Fruit fly (Drosophila melanogaster): ENCODE results near the gene CG2701.

CG2701 gene

DNA sequence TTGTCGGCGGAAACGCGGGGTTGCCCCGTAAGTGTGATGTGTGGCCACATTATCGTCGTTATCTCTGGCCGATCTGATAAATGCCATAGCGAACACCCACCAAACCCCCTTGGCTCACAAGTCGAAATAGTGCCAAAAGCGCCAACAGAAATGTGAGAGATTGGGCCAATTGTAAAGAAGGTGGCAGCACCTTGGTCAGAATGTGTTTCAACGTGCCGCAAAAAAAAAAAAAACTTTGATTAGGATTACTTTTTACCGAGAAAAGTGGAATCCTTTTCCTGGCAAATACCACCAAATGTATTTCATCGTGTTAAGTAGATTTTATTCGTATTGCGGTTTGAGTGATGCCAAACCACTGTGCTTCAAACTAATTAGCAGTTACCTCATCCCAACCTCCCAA, 22.9 kb upstream of the CG2701 start (continued):
- no peak for TF ChIP-seq CG8319 (GFP tag; optimal IDR thresholded peaks at IDR 0.05)
- TF ChIP-seq Hr39 (GFP tag; optimal IDR thresholded peaks at IDR 0.05): peak; percentile 61
- peak; percentile 31 for TF ChIP-seq topi (GFP tag; optimal IDR thresholded peaks at IDR 0.05)
- peak; percentile 50 for TF ChIP-seq Hr4 (GFP tag; optimal IDR thresholded peaks at IDR 0.05)
- peak; percentile 68 for TF ChIP-seq Eip78C (GFP tag)
- TF ChIP-seq CG32006 (GFP tag; optimal IDR thresholded peaks at IDR 0.05): peak; percentile 48
- no peak for TF ChIP-seq dac (GFP tag; optimal IDR thresholded peaks at IDR 0.05)

- TF ChIP-seq Smox (GFP tag; optimal IDR thresholded peaks at IDR 0.05): no peak
- no peak for TF ChIP-seq CG7368 (GFP tag; optimal IDR thresholded peaks at IDR 0.05)
- TF ChIP-seq Sox102F (GFP tag; optimal IDR thresholded peaks at IDR 0.05): no peak
- TF ChIP-seq CG11294 (GFP tag; IDR thresholded peaks at IDR 0.05): no peak
- peak; percentile 53 for TF ChIP-seq CG6808 (GFP tag; optimal IDR thresholded peaks at IDR 0.05)
- TF ChIP-seq acj6 (GFP tag; optimal IDR thresholded peaks at IDR 0.05): no peak
- no peak for TF ChIP-seq CG1621 (tag; optimal IDR thresholded peaks at IDR 0.05)
- TF ChIP-seq Ets21C (GFP tag; optimal IDR thresholded peaks at IDR 0.05): no peak
- no peak for TF ChIP-seq cyc (GFP tag; optimal IDR thresholded peaks at IDR 0.05)
- no peak for TF ChIP-seq Eip93F (GFP tag; optimal IDR thresholded peaks at IDR 0.05)
- no peak for TF ChIP-seq svp (GFP tag)
- peak; percentile 68; the same call in 2 of the 3 replicates for TF ChIP-seq CG6163 (GFP tag; IDR thresholded peaks at IDR 0.05)
- peak; percentile 1 for TF ChIP-seq dsx (GFP tag; optimal IDR thresholded peaks at IDR 0.05; ENCODE audit: poor library complexity, severe bottlenecking)
- no peak for TF ChIP-seq Hr39 (GFP tag; optimal IDR thresholded peaks at IDR 0.05)
- TF ChIP-seq CG15336 (GFP tag; IDR thresholded peaks at IDR 0.05): peak; percentile 58
- TF ChIP-seq CG6276 (GFP tag; optimal IDR thresholded peaks at IDR 0.05): no peak
- TF ChIP-seq Blimp-1 (GFP tag; optimal IDR thresholded peaks at IDR 0.05): no peak
- TF ChIP-seq salr (GFP tag; optimal IDR thresholded peaks at IDR 0.05): no peak
- TF ChIP-seq fkh (GFP tag; optimal IDR thresholded peaks at IDR 0.05): no peak
- peak; percentile 68; the same call in 2 of the 3 replicates for TF ChIP-seq CG8119 (GFP tag; IDR thresholded peaks at IDR 0.05)
- no peak for TF ChIP-seq CG31627 (GFP tag; optimal IDR thresholded peaks at IDR 0.05)
- TF ChIP-seq CG6854 (GFP tag; optimal IDR thresholded peaks at IDR 0.05): no peak
- TF ChIP-seq Sox14 (GFP tag; optimal IDR thresholded peaks at IDR 0.05): no peak
- no peak for TF ChIP-seq Met (GFP tag; optimal IDR thresholded peaks at IDR 0.05)
- TF ChIP-seq vri (GFP tag; optimal IDR thresholded peaks at IDR 0.05): peak; percentile 92
- TF ChIP-seq spab (GFP tag; optimal IDR thresholded peaks at IDR 0.05): no peak
- TF ChIP-seq Eip78C (GFP tag): peak; percentile 34
- no peak for TF ChIP-seq fd85E (GFP tag; optimal IDR thresholded peaks at IDR 0.05)
- TF ChIP-seq topi (GFP tag; optimal IDR thresholded peaks at IDR 0.05): no peak
- no peak for TF ChIP-seq CG3919 (GFP tag; optimal IDR thresholded peaks at IDR 0.05)
- no peak for TF ChIP-seq Sox15 (GFP tag; optimal IDR thresholded peaks at IDR 0.05)
- TF ChIP-seq eg (GFP tag; IDR thresholded peaks at IDR 0.05): peak; percentile 66; the same call in 2 of the 3 replicates
- TF ChIP-seq CG9139 (GFP tag; optimal IDR thresholded peaks at IDR 0.05): no peak
- TF ChIP-seq Hr4 (GFP tag; optimal IDR thresholded peaks at IDR 0.05): no peak
- TF ChIP-seq net (GFP tag; optimal IDR thresholded peaks at IDR 0.05): peak; percentile 16
- TF ChIP-seq CG10669 (GFP tag; optimal IDR thresholded peaks at IDR 0.05): no peak
- peak; percentile 64 for TF ChIP-seq CG16779 (tag; optimal IDR thresholded peaks at IDR 0.05)
- peak; percentile 15 for TF ChIP-seq Ets96B (tag; optimal IDR thresholded peaks at IDR 0.05)
- TF ChIP-seq CG4318 (GFP tag; optimal IDR thresholded peaks at IDR 0.05): no peak
- TF ChIP-seq ss (GFP tag; optimal IDR thresholded peaks at IDR 0.05): peak in 1 of 2 experiments; percentile 61
- TF ChIP-seq Lpt (GFP tag; optimal IDR thresholded peaks at IDR 0.05): no peak
- no peak for TF ChIP-seq dac (GFP tag; optimal IDR thresholded peaks at IDR 0.05)
- no peak for TF ChIP-seq pdm3 (GFP tag; optimal IDR thresholded peaks at IDR 0.05)
- TF ChIP-seq CG3032 (tag; optimal IDR thresholded peaks at IDR 0.05): no peak
Observed at dm6 chrX:2742067-2742466, 21.9 kb upstream of the CG2701 start.
